Fruit fly (Drosophila melanogaster): Measurements from ENCODE around the gene CG8219.

CG8219 gene

DNA sequence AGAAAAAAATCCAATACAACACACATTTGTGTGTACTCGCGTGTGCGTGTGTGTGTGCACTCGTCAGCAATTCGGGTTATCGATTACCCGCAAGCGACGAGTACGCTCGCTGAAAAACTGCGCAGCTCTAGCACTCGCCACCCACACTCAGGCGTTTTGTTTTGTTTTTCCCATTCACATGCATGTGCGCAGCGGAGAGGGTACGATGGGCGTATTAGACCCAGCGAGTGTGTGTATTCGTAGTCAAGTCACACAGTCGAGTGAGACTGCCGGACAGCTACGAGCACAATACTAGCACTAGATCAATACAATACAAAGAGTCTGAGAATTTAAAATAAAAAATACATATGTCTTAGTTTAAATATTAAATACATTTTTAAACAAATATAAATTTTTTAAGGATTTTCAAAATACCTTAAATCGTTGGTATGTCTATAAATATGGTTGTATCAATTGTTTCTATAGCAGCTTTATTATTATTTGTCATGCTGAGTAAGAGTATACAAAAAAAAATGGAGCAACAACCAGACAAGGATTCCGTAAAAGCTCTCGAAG, 15.3 kb upstream of the CG8219 start, which contains the start of the genes D19B and CG43293 (continued):
- TF ChIP-seq ttk (GFP tag; IDR thresholded peaks at IDR 0.05) (peak; percentile 67), cg (GFP tag; optimal IDR thresholded peaks at IDR 0.05) (peak; percentile 97), CG16863 (GFP tag; optimal IDR thresholded peaks at IDR 0.05) (peak; percentile 80), CG31441 (GFP tag; IDR thresholded peaks at IDR 0.05) (peak; percentile 79), CG3726 (GFP tag; IDR thresholded peaks at IDR 0.05) (peak; percentile 87), CG14965 (GFP tag; optimal IDR thresholded peaks at IDR 0.05; ENCODE audit: borderline replicate concordance) (no peak), rib (GFP tag; IDR thresholded peaks at IDR 0.05) (peak; percentile 92), pan (optimal IDR thresholded peaks at IDR 0.05) (peak in 1 of 2 experiments; percentile 36), pan (GFP tag; optimal IDR thresholded peaks at IDR 0.05 in 1 of 2, IDR thresholded peaks at IDR 0.05 in 1 of 2) (peak in 1 of 2 experiments; percentile 92), CG6272 (GFP tag; IDR thresholded peaks at IDR 0.05) (peak; percentile 81), nerfin-1 (tag; optimal IDR thresholded peaks at IDR 0.05) (peak; percentile 58), Ada2b (GFP tag; IDR thresholded peaks at IDR 0.05) (peak; percentile 90), bbx (GFP tag; IDR thresholded peaks at IDR 0.05; ENCODE audit: partially characterized antibody) (peak; percentile 77), CG10979 (tag; optimal IDR thresholded peaks at IDR 0.05) (peak; percentile 86), CG7372 (GFP tag; IDR thresholded peaks at IDR 0.05) (peak; percentile 73), CG4854 (GFP tag; optimal IDR thresholded peaks at IDR 0.05) (peak; percentile 73), HHEX (GFP tag; optimal IDR thresholded peaks at IDR 0.05) (peak; percentile 84), ATbp (GFP tag; optimal IDR thresholded peaks at IDR 0.05) (peak; percentile 76), nau (GFP tag; optimal IDR thresholded peaks at IDR 0.05) (no peak), salm (tag; optimal IDR thresholded peaks at IDR 0.05) (peak; percentile 57), CG8478 (optimal IDR thresholded peaks at IDR 0.05) (peak; percentile 77), da (GFP tag; optimal IDR thresholded peaks at IDR 0.05) (peak; percentile 50), Adf1 (GFP tag; IDR thresholded peaks at IDR 0.05) (peak; percentile 80), slbo (GFP tag; IDR thresholded peaks at IDR 0.05) (peak; percentile 97), CG18599 (GFP tag; optimal IDR thresholded peaks at IDR 0.05) (peak; percentile 90), gem (tag; optimal IDR thresholded peaks at IDR 0.05) (peak; percentile 90), slp2 (GFP tag; optimal IDR thresholded peaks at IDR 0.05) (peak; percentile 72), hb (GFP tag; IDR thresholded peaks at IDR 0.05; ENCODE audit: partially characterized antibody) (no peak), gce (GFP tag; IDR thresholded peaks at IDR 0.05) (peak; percentile 92), dan (GFP tag; IDR thresholded peaks at IDR 0.05) (no peak), dysf (GFP tag; IDR thresholded peaks at IDR 0.05) (peak; percentile 91), CG2889 (GFP tag; IDR thresholded peaks at IDR 0.05) (peak; percentile 88), Mad (GFP tag; optimal IDR thresholded peaks at IDR 0.05) (peak; percentile 87), Eip74EF (GFP tag; optimal IDR thresholded peaks at IDR 0.05) (no peak), CG11696 (GFP tag; IDR thresholded peaks at IDR 0.05) (peak; percentile 99), zfh1 (GFP tag; IDR thresholded peaks at IDR 0.05) (peak; percentile 93), Drgx (GFP tag; IDR thresholded peaks at IDR 0.05) (peak; percentile 92), dati (GFP tag; IDR thresholded peaks at IDR 0.05) (peak; percentile 57; the same call in 1 of the 2 replicates), E2f2 (GFP tag; IDR thresholded peaks at IDR 0.05) (peak; percentile 69), sim (GFP tag; IDR thresholded peaks at IDR 0.05) (peak; percentile 69), Poxn (GFP tag; IDR thresholded peaks at IDR 0.05) (peak; percentile 73), Dp (GFP tag; optimal IDR thresholded peaks at IDR 0.05) (peak; percentile 25), inv (GFP tag; IDR thresholded peaks at IDR 0.05; ENCODE audit: partially characterized antibody) (0 out of 2 replicates have a peak, but pooled peaks have one; percentile 14), CG2116 (GFP tag; optimal IDR thresholded peaks at IDR 0.05) (peak; percentile 64), shn (GFP tag; optimal IDR thresholded peaks at IDR 0.05) (peak; percentile 85), Ssrp (tag; optimal IDR thresholded peaks at IDR 0.05) (peak; percentile 81), Hsf (GFP tag; optimal IDR thresholded peaks at IDR 0.05) (peak; percentile 86), CG7963 (GFP tag; IDR thresholded peaks at IDR 0.05; ENCODE audit: partially characterized antibody) (peak; percentile 45; the same call in 1 of the 3 replicates), Dfd (GFP tag; optimal IDR thresholded peaks at IDR 0.05) (no peak), CG13624 (GFP tag; optimal IDR thresholded peaks at IDR 0.05) (peak; percentile 90)
